Worm (Caenorhabditis elegans) whole organism, L2 larva: ENCODE results near the gene rad-54.B.

ENCODE experiments used
- C34F6.9 ChIP-seq: fragments of 150-350 bp; optimal IDR thresholded peaks from 2 replicates; lab custom pipeline; 2014; ENCODE audit warnings: missing biosample characterization, missing genetic modification characterization
- F13H6.1 ChIP-seq: sonication (generic microtip); optimal IDR thresholded peaks from 2 replicates; lab custom pipeline; 2016; ENCODE audit warnings: missing genetic modification characterization, missing compliant biosample characterization
- R02D3.7 ChIP-seq: fragments of 150-350 bp; optimal IDR thresholded peaks from 2 replicates; lab custom pipeline; 2014; ENCODE audit warnings: missing biosample characterization, missing genetic modification characterization
- Y55F3AM.14 ChIP-seq: fragments of 200-800 bp; sonication (Bioruptor generic); optimal IDR thresholded peaks from 2 replicates; lab custom pipeline; 2018; ENCODE audit warnings: mild to moderate bottlenecking, missing genetic modification characterization, missing compliant biosample characterization
- ZK546.5 ChIP-seq: sonication (generic microtip); optimal IDR thresholded peaks from 2 replicates; lab custom pipeline; 2017; ENCODE audit warnings: missing biosample characterization, missing genetic modification characterization
- aly-2 ChIP-seq: fragments of 150-350 bp; optimal IDR thresholded peaks from 2 replicates; lab custom pipeline; 2014; ENCODE audit warnings: missing biosample characterization, missing genetic modification characterization
- ama-1 ChIP-seq: fragments of 150-350 bp; optimal IDR thresholded peaks from 2 replicates; lab custom pipeline; 2018; ENCODE audit warnings: inconsistent platforms
- blmp-1 ChIP-seq: sonication (generic microtip); optimal IDR thresholded peaks from 2 replicates; lab custom pipeline; 2017; ENCODE audit warnings: missing genetic modification characterization, mild to moderate bottlenecking, missing compliant biosample characterization, antibody characterized with exemption, moderate library complexity; ENCODE audit not compliant: insufficient read depth
- ceh-16 ChIP-seq: fragments of 150-350 bp; optimal IDR thresholded peaks from 2 replicates; lab custom pipeline; 2014; ENCODE audit warnings: missing biosample characterization, missing genetic modification characterization
- ceh-82 ChIP-seq: fragments of 150-350 bp; optimal IDR thresholded peaks from 2 replicates; lab custom pipeline; 2014; ENCODE audit warnings: missing biosample characterization, missing genetic modification characterization
- crh-2 ChIP-seq: sonication (generic microtip); optimal IDR thresholded peaks from 2 replicates; lab custom pipeline; 2017; ENCODE audit warnings: missing biosample characterization, missing genetic modification characterization
- dmd-4 ChIP-seq: sonication (generic microtip); optimal IDR thresholded peaks from 2 replicates; lab custom pipeline; 2017; ENCODE audit warnings: missing biosample characterization, missing genetic modification characterization
- egl-27 ChIP-seq: sonication (generic microtip); optimal IDR thresholded peaks from 3 replicates; lab custom pipeline; 2017; ENCODE audit warnings: missing biosample characterization, missing genetic modification reagents, missing genetic modification characterization
- elt-1 ChIP-seq: fragments of 150-350 bp; optimal IDR thresholded peaks from 2 replicates; lab custom pipeline; 2014; ENCODE audit warnings: missing biosample characterization, missing genetic modification characterization
- elt-3 ChIP-seq: sonication (generic microtip); optimal IDR thresholded peaks from 2 replicates; lab custom pipeline; 2017; ENCODE audit warnings: missing biosample characterization, missing genetic modification characterization
- fos-1 ChIP-seq: fragments of 150-350 bp; optimal IDR thresholded peaks from 2 replicates; lab custom pipeline; 2014; ENCODE audit warnings: missing biosample characterization, missing genetic modification characterization
- gmeb-1 ChIP-seq: fragments of 150-350 bp; optimal IDR thresholded peaks from 2 replicates; lab custom pipeline; 2014; ENCODE audit warnings: missing biosample characterization, missing genetic modification characterization
- lin-11 ChIP-seq: fragments of 150-350 bp; sonication (generic microtip); optimal IDR thresholded peaks from 2 replicates; lab custom pipeline; 2014; ENCODE audit warnings: missing biosample characterization, missing genetic modification characterization, inconsistent platforms, mixed read lengths
- lin-13 ChIP-seq: fragments of 150-350 bp; optimal IDR thresholded peaks from 2 replicates; lab custom pipeline; 2014; ENCODE audit warnings: missing biosample characterization, missing genetic modification reagents, missing genetic modification characterization
- lin-39 ChIP-seq: fragments of 150-350 bp; optimal IDR thresholded peaks from 2 replicates; lab custom pipeline; 2014; ENCODE audit warnings: missing biosample characterization, missing genetic modification reagents, missing genetic modification characterization
- lsy-2 ChIP-seq, 2 experiments: fragments of 150-350 bp in 1 of 2; sonication (generic microtip) in 1 of 2; optimal IDR thresholded peaks; 2 replicates each; lab custom pipeline; 2014 to 2017; ENCODE audit warnings: missing biosample characterization in 2 of 2, missing genetic modification characterization in 2 of 2
- mab-5 ChIP-seq: fragments of 150-350 bp; optimal IDR thresholded peaks from 2 replicates; lab custom pipeline; 2014; ENCODE audit warnings: missing biosample characterization, missing genetic modification characterization
- mbf-1 ChIP-seq: sonication (generic microtip); optimal IDR thresholded peaks from 2 replicates; lab custom pipeline; 2017; ENCODE audit warnings: missing biosample characterization, missing genetic modification characterization
- mdl-1 ChIP-seq, 2 experiments: fragments of 150-350 bp in 1 of 2; sonication (generic microtip) in 1 of 2; optimal IDR thresholded peaks; 2 replicates each; lab custom pipeline; 2017; ENCODE audit warnings: missing biosample characterization in 2 of 2, missing genetic modification characterization in 2 of 2
- nhr-10 ChIP-seq: sonication (generic microtip); optimal IDR thresholded peaks from 2 replicates; lab custom pipeline; 2017; ENCODE audit warnings: missing biosample characterization, missing genetic modification characterization
- nhr-11 ChIP-seq: fragments of 150-350 bp; optimal IDR thresholded peaks from 2 replicates; lab custom pipeline; 2014; ENCODE audit warnings: missing biosample characterization, missing genetic modification characterization
- nhr-12 ChIP-seq: fragments of 150-350 bp; optimal IDR thresholded peaks from 2 replicates; lab custom pipeline; 2014; ENCODE audit warnings: missing biosample characterization, missing genetic modification characterization
- nhr-129 ChIP-seq: fragments of 150-350 bp; optimal IDR thresholded peaks from 2 replicates; lab custom pipeline; 2014; ENCODE audit warnings: missing biosample characterization, missing genetic modification characterization
- nhr-21 ChIP-seq: fragments of 150-350 bp; optimal IDR thresholded peaks from 2 replicates; lab custom pipeline; 2014; ENCODE audit warnings: missing biosample characterization, missing genetic modification characterization
- nhr-23 ChIP-seq: fragments of 150-350 bp; optimal IDR thresholded peaks from 2 replicates; lab custom pipeline; 2014; ENCODE audit warnings: missing biosample characterization, missing genetic modification reagents, missing genetic modification characterization
- nhr-237 ChIP-seq: fragments of 150-350 bp; optimal IDR thresholded peaks from 2 replicates; lab custom pipeline; 2014; ENCODE audit warnings: missing biosample characterization, missing genetic modification characterization
- nhr-25 ChIP-seq: fragments of 150-350 bp; sonication (generic microtip); optimal IDR thresholded peaks from 3 replicates; lab custom pipeline; 2014; ENCODE audit warnings: missing biosample characterization, missing genetic modification characterization
- nhr-6 ChIP-seq: fragments of 150-350 bp; optimal IDR thresholded peaks from 2 replicates; lab custom pipeline; 2014; ENCODE audit warnings: missing biosample characterization, missing genetic modification characterization
- nhr-77 ChIP-seq: fragments of 150-350 bp; optimal IDR thresholded peaks from 2 replicates; lab custom pipeline; 2014; ENCODE audit warnings: missing biosample characterization, missing genetic modification characterization
- peb-1 ChIP-seq: fragments of 150-350 bp; optimal IDR thresholded peaks from 2 replicates; lab custom pipeline; 2014; ENCODE audit warnings: missing biosample characterization, missing genetic modification characterization
- sem-4 ChIP-seq: fragments of 150-350 bp; optimal IDR thresholded peaks from 2 replicates; lab custom pipeline; 2014; ENCODE audit warnings: missing biosample characterization, missing genetic modification reagents, missing genetic modification characterization
- skn-1 ChIP-seq: sonication (generic microtip); optimal IDR thresholded peaks from 2 replicates; lab custom pipeline; 2017; ENCODE audit warnings: missing biosample characterization, missing genetic modification characterization
- sma-3 ChIP-seq: sonication (generic microtip); optimal IDR thresholded peaks from 2 replicates; lab custom pipeline; 2016; ENCODE audit warnings: missing genetic modification reagents, missing genetic modification characterization, missing compliant biosample characterization
- sma-9 ChIP-seq, 2 experiments: fragments of 150-350 bp in 1 of 2; sonication (generic microtip) in 1 of 2; optimal IDR thresholded peaks; 2 replicates each; lab custom pipeline; 2014 to 2016; ENCODE audit warnings: missing genetic modification characterization in 2 of 2, mild to moderate bottlenecking in 1 of 2, missing biosample characterization in 1 of 2, missing compliant biosample characterization in 1 of 2, missing genetic modification reagents in 1 of 2, moderate library complexity in 1 of 2
- unc-39 ChIP-seq: fragments of 150-350 bp; optimal IDR thresholded peaks from 2 replicates; lab custom pipeline; 2014; ENCODE audit warnings: missing biosample characterization, missing genetic modification characterization
- unc-55 ChIP-seq: fragments of 150-350 bp; sonication (generic microtip); optimal IDR thresholded peaks from 3 replicates; lab custom pipeline; 2014; ENCODE audit warnings: missing biosample characterization, missing genetic modification reagents, missing genetic modification characterization
- unc-62 ChIP-seq: fragments of 150-350 bp; optimal IDR thresholded peaks from 2 replicates; lab custom pipeline; 2014; ENCODE audit warnings: missing biosample characterization, missing genetic modification reagents, missing genetic modification characterization
- zag-1 ChIP-seq: fragments of 150-350 bp; optimal IDR thresholded peaks from 2 replicates; lab custom pipeline; 2014; ENCODE audit warnings: missing biosample characterization, missing genetic modification characterization
- ztf-1 ChIP-seq: fragments of 200-800 bp; sonication (Bioruptor generic); conservative IDR thresholded peaks from 2 replicates; pipeline ENCODE4 v1.3.6; 2022; ENCODE audit warnings: missing genetic modification characterization, missing compliant biosample characterization
- ztf-11 ChIP-seq: sonication (generic microtip); optimal IDR thresholded peaks from 2 replicates; lab custom pipeline; 2017; ENCODE audit warnings: missing biosample characterization, missing genetic modification characterization
- ztf-4 ChIP-seq: fragments of 150-350 bp; optimal IDR thresholded peaks from 2 replicates; lab custom pipeline; 2014; ENCODE audit warnings: missing biosample characterization, missing genetic modification characterization

The rad-54.B gene

DNA sequence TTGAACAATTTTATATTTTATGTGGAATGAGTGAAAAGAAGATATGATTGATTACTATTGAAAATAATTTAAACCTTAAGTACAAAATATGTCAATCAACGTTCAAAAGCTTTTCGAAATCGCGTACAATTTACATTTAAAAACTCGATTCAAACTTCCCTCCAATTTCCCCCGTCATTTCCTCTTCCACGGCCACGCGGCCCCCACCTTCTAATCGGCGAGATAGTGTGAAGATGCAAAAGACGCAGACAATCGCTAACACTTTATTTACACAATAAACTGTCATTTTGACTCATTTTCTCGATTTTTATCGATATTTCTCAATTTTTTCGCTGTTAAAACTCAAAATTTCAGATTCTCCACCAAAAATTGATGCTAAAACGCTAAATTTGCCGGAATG is 45.6 kb downstream of the rad-54.B start, which contains the start of gene rom-4:
rom-4 (plus strand) TSS at position 398 of the 400 bp plus-strand sequence.
- TF ChIP-seq nhr-12 = no peak
- no peak for TF ChIP-seq nhr-11 (tag; lab: Kevin White, UChicago)
- no peak for TF ChIP-seq nhr-237 (tag; lab: Kevin White, UChicago)
- TF ChIP-seq lin-13 (GFP tag; lab: Kevin White, UChicago) = peak; percentile 48
- TF ChIP-seq unc-39 = no peak
- peak; percentile 75 for TF ChIP-seq sma-3 (GFP tag; lab: Kevin White, UChicago)
- TF ChIP-seq nhr-10 (tag; lab: Kevin White, UChicago) = no peak
- no peak for TF ChIP-seq nhr-23 (tag; lab: Kevin White, UChicago)
- TF ChIP-seq aly-2 (tag; lab: Kevin White, UChicago) = no peak
- no peak for TF ChIP-seq skn-1 (tag; lab: Kevin White, UChicago)
- TF ChIP-seq ztf-1 (GFP tag; lab: Robert Waterston, UW) = no peak
- peak; percentile 66 for TF ChIP-seq fos-1 (tag; lab: Kevin White, UChicago)
- TF ChIP-seq unc-55 (GFP tag; lab: Kevin White, UChicago) = peak; percentile 68
- TF ChIP-seq gmeb-1 (tag; lab: Kevin White, UChicago) = peak; percentile 95
- TF ChIP-seq R02D3.7 (tag; lab: Kevin White, UChicago) = no peak
- TF ChIP-seq zag-1 = no peak
- peak; percentile 79 for TF ChIP-seq C34F6.9 (tag; lab: Kevin White, UChicago)
- no peak for TF ChIP-seq ama-1 (lab: Kevin White, UChicago)
- TF ChIP-seq mab-5 (tag; lab: Kevin White, UChicago) = peak; percentile 9
- TF ChIP-seq F13H6.1 (tag; lab: Kevin White, UChicago) = peak; percentile 66
- no peak for TF ChIP-seq ceh-82 (tag; lab: Kevin White, UChicago)
- TF ChIP-seq lin-39 = no peak
- TF ChIP-seq blmp-1 (tag; lab: Kevin White, UChicago) = no peak
- TF ChIP-seq unc-62 (GFP tag; lab: Kevin White, UChicago) = no peak
- TF ChIP-seq ztf-4 (tag; lab: Kevin White, UChicago) = no peak
- no peak for TF ChIP-seq elt-1 (tag; lab: Kevin White, UChicago)
- peak; percentile 32 for TF ChIP-seq nhr-21 (tag; lab: Kevin White, UChicago)
- TF ChIP-seq sem-4 (tag; lab: Kevin White, UChicago) = no peak
- TF ChIP-seq lsy-2 (tag; optimal IDR thresholded peaks at IDR 0.05; lab: Kevin White, UChicago) = peak; percentile 45 to 76
- no peak for TF ChIP-seq peb-1 (tag; lab: Kevin White, UChicago)
- TF ChIP-seq elt-3 (tag; lab: Kevin White, UChicago) = no peak
- TF ChIP-seq dmd-4 (tag; lab: Kevin White, UChicago) = no peak
- TF ChIP-seq egl-27 (tag; lab: Kevin White, UChicago) = no peak
- TF ChIP-seq crh-2 (tag; lab: Kevin White, UChicago) = peak; percentile 22
- TF ChIP-seq nhr-129 (tag; lab: Kevin White, UChicago) = no peak
- no peak for TF ChIP-seq mbf-1 (tag; lab: Kevin White, UChicago)
- peak; percentile 9 for TF ChIP-seq lin-11 (tag; lab: Kevin White, UChicago)
- TF ChIP-seq sma-9 (GFP tag; optimal IDR thresholded peaks at IDR 0.05; lab: Kevin White, UChicago) = no peak
- no peak for TF ChIP-seq sma-9 (tag; optimal IDR thresholded peaks at IDR 0.05; lab: Kevin White, UChicago)
- peak; percentile 44 for TF ChIP-seq nhr-25
- no peak for TF ChIP-seq Y55F3AM.14
- TF ChIP-seq ztf-11 (tag; lab: Kevin White, UChicago) = no peak
- TF ChIP-seq nhr-77 (tag; lab: Kevin White, UChicago) = no peak
- no peak for TF ChIP-seq nhr-6 (tag; lab: Kevin White, UChicago)
- TF ChIP-seq ZK546.5 (tag; lab: Kevin White, UChicago) = no peak
- TF ChIP-seq ceh-16 (tag; lab: Kevin White, UChicago) = no peak
- no peak for TF ChIP-seq mdl-1 (tag; optimal IDR thresholded peaks at IDR 0.05; lab: Kevin White, UChicago)
